Worm (Caenorhabditis elegans) whole organism, young adult: Measurements from ENCODE around the gene sna-2.

Experiments used
- dox-1 ChIP-seq: fragments of 200-800 bp; sonication (Bioruptor generic); IDR thresholded peaks from 2 replicates; pipeline ENCODE4 v1.3.6; 2022; ENCODE audit warnings: missing genetic modification reagents, missing genetic modification characterization, missing compliant biosample characterization
- madf-6 ChIP-seq: fragments of 200-800 bp; sonication (Bioruptor generic); IDR thresholded peaks from 2 replicates; pipeline ENCODE4 v1.3.6; 2022; ENCODE audit warnings: missing genetic modification reagents, missing genetic modification characterization, missing compliant biosample characterization
- nfya-1 ChIP-seq: sonication (generic microtip); optimal IDR thresholded peaks from 2 replicates; lab custom pipeline; 2017; ENCODE audit warnings: antibody characterized with exemption, missing compliant biosample characterization, missing genetic modification characterization, borderline replicate concordance; ENCODE audit not compliant: insufficient read depth
- snpc-1.1 ChIP-seq: sonication (generic microtip); optimal IDR thresholded peaks from 2 replicates; lab custom pipeline; 2017; ENCODE audit warnings: missing genetic modification characterization, mild to moderate bottlenecking, missing compliant biosample characterization, antibody characterized with exemption, moderate library complexity, missing genotype, missing genetic modification reagents; ENCODE audit not compliant: insufficient read depth

DNA sequence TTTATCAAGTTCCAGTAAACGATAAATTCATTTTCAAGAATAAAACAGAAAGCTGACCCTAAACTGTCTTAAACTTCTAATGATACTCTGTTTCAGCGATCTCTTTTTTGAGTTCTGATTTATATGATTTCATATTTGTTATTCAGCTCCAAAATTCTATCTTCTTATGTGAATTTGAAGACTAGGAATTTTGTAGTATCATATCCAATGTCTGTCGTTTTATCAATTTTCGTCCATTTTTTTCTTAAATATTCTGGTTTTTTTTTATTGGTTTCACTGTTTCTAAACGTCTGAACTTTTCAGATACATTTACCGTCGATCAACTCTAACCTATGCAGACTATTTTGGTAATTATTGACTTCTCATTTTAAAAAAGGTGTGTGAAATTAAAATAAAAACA, 52.5 kb downstream of the sna-2 start, which contains the start of the genes nhr-138 and C28D4.18:
- TF ChIP-seq snpc-1.1 (no peak), madf-6 (GFP tag; lab: Robert Waterston, UW) (no peak), nfya-1 (tag; lab: Kevin White, UChicago) (no peak), dox-1 (no peak)
